Fruit fly (Drosophila melanogaster): Measurements from ENCODE around the gene CG34456.

dm6 chr3L:9391340-9391980 lies 29.6 kb downstream of the CG34456 start:
- TF ChIP-seq ci (GFP tag; IDR thresholded peaks at IDR 0.05) (no peak), Sry-β (GFP tag; optimal IDR thresholded peaks at IDR 0.05) (no peak), grau (tag; optimal IDR thresholded peaks at IDR 0.05) (no peak), E2f2 (GFP tag; IDR thresholded peaks at IDR 0.05) (no peak), ERR (GFP tag; optimal IDR thresholded peaks at IDR 0.05) (no peak), CG17359 (tag; optimal IDR thresholded peaks at IDR 0.05) (no peak), Usf (GFP tag; optimal IDR thresholded peaks at IDR 0.05) (no peak), bigmax (GFP tag; optimal IDR thresholded peaks at IDR 0.05) (no peak), CG8290 (GFP tag; optimal IDR thresholded peaks at IDR 0.05) (no peak), CG8290 (tag; optimal IDR thresholded peaks at IDR 0.05) (no peak), CG3281 (GFP tag; optimal IDR thresholded peaks at IDR 0.05) (no peak), CG1832 (GFP tag; optimal IDR thresholded peaks at IDR 0.05) (no peak)

Measured in whole organism, embryonic.